Fruit fly (Drosophila melanogaster) Kc167 (cell line): ENCODE measurements around the gene out.

Source experiments
- Myc ChIP-seq: fragments of >200 bp; optimal IDR thresholded peaks from 2 replicates; lab custom pipeline; 2017; ENCODE audit warnings: missing external identifiers
- psq ChIP-seq: fragments of >200 bp; optimal IDR thresholded peaks from 2 replicates; lab custom pipeline; 2017; ENCODE audit warnings: missing external identifiers

- TF ChIP-seq Myc (no peak), psq (lab: Kevin White, UChicago) (no peak)
These were observed 41.2 kb downstream of the out start for dm6 chrX:19280685-19281084.
